Worm (Caenorhabditis elegans) whole organism, L3 larva: ENCODE measurements around the gene Y116F11B.2.

ENCODE experiments used
- aly-2 ChIP-seq: fragments of 150-350 bp; optimal IDR thresholded peaks from 2 replicates; lab custom pipeline; 2014; ENCODE audit warnings: missing biosample characterization, missing genetic modification characterization
- ama-1 ChIP-seq: fragments of 150-350 bp; optimal IDR thresholded peaks from 2 replicates; lab custom pipeline; 2018
- ceh-16 ChIP-seq: sonication (generic microtip); optimal IDR thresholded peaks from 2 replicates; lab custom pipeline; 2017; ENCODE audit warnings: missing biosample characterization, missing genetic modification characterization
- ceh-28 ChIP-seq: fragments of 150-350 bp; optimal IDR thresholded peaks from 2 replicates; lab custom pipeline; 2014; ENCODE audit warnings: missing biosample characterization, missing genetic modification reagents, missing genetic modification characterization
- ceh-82 ChIP-seq: fragments of 150-350 bp; optimal IDR thresholded peaks from 2 replicates; lab custom pipeline; 2014; ENCODE audit warnings: missing biosample characterization, missing genetic modification characterization
- daf-12 ChIP-seq: fragments of 150-350 bp; optimal IDR thresholded peaks from 2 replicates; lab custom pipeline; 2014; ENCODE audit warnings: missing biosample characterization, missing genetic modification reagents, missing genetic modification characterization
- egl-27 ChIP-seq: sonication (generic microtip); optimal IDR thresholded peaks from 4 replicates; lab custom pipeline; 2017; ENCODE audit warnings: missing biosample characterization, missing genetic modification reagents, missing genetic modification characterization
- elt-1 ChIP-seq: fragments of 150-350 bp; optimal IDR thresholded peaks from 2 replicates; lab custom pipeline; 2014; ENCODE audit warnings: missing biosample characterization, missing genetic modification characterization
- elt-2 ChIP-seq: sonication (generic microtip); optimal IDR thresholded peaks from 2 replicates; lab custom pipeline; 2016; ENCODE audit warnings: missing genetic modification reagents, mild to moderate bottlenecking, missing genetic modification characterization, missing compliant biosample characterization
- elt-3 ChIP-seq, 3 experiments: fragments of 150-350 bp in 1 of 3; sonication (generic microtip) in 2 of 3; optimal IDR thresholded peaks; 2 replicates in 2 of 3; 4 replicates in 1 of 3; lab custom pipeline; 2014 to 2017; ENCODE audit warnings: missing biosample characterization in 3 of 3, missing genetic modification characterization in 3 of 3
- eor-1 ChIP-seq, 2 experiments: fragments of 150-350 bp; optimal IDR thresholded peaks; 2 replicates each; lab custom pipeline; 2014 to 2018; ENCODE audit warnings: missing biosample characterization in 2 of 2, missing genetic modification characterization in 2 of 2
- fkh-10 ChIP-seq: sonication (generic microtip); optimal IDR thresholded peaks from 2 replicates; lab custom pipeline; 2017; ENCODE audit warnings: missing biosample characterization, missing genetic modification reagents, missing genetic modification characterization
- fos-1 ChIP-seq: fragments of 150-350 bp; optimal IDR thresholded peaks from 2 replicates; lab custom pipeline; 2014; ENCODE audit warnings: missing biosample characterization, missing genetic modification characterization
- jun-1 ChIP-seq: fragments of 150-350 bp; optimal IDR thresholded peaks from 2 replicates; lab custom pipeline; 2014; ENCODE audit warnings: missing biosample characterization, missing genetic modification reagents, missing genetic modification characterization
- lin-15B ChIP-seq: fragments of 150-350 bp; optimal IDR thresholded peaks from 2 replicates; lab custom pipeline; 2014; ENCODE audit warnings: missing biosample characterization, missing genetic modification characterization
- mml-1 ChIP-seq: fragments of 150-350 bp; sonication (generic microtip); optimal IDR thresholded peaks from 3 replicates; lab custom pipeline; 2014; ENCODE audit warnings: missing biosample characterization, missing genetic modification characterization
- nfya-1 ChIP-seq: sonication (generic microtip); optimal IDR thresholded peaks from 2 replicates; lab custom pipeline; 2017; ENCODE audit warnings: missing genetic modification characterization, mild to moderate bottlenecking, missing compliant biosample characterization, antibody characterized with exemption, moderate library complexity; ENCODE audit not compliant: insufficient read depth
- nhr-11 ChIP-seq: fragments of 150-350 bp; optimal IDR thresholded peaks from 2 replicates; lab custom pipeline; 2014; ENCODE audit warnings: missing biosample characterization, missing genetic modification characterization
- nhr-12 ChIP-seq: fragments of 150-350 bp; optimal IDR thresholded peaks from 2 replicates; lab custom pipeline; 2014; ENCODE audit warnings: missing biosample characterization, missing genetic modification characterization
- nhr-237 ChIP-seq: fragments of 150-350 bp; optimal IDR thresholded peaks from 2 replicates; lab custom pipeline; 2014; ENCODE audit warnings: missing biosample characterization, missing genetic modification characterization
- nhr-28 ChIP-seq: fragments of 150-350 bp; optimal IDR thresholded peaks from 2 replicates; lab custom pipeline; 2014; ENCODE audit warnings: missing biosample characterization, missing genetic modification characterization
- nhr-43 ChIP-seq: sonication (generic microtip); optimal IDR thresholded peaks from 2 replicates; lab custom pipeline; 2016; ENCODE audit warnings: mild to moderate bottlenecking, missing genetic modification characterization, missing compliant biosample characterization; ENCODE audit not compliant: poor library complexity, severe bottlenecking
- nhr-67 ChIP-seq: fragments of 150-350 bp; optimal IDR thresholded peaks from 2 replicates; lab custom pipeline; 2014; ENCODE audit warnings: missing biosample characterization, missing genetic modification characterization
- nhr-76 ChIP-seq: fragments of 150-350 bp; sonication (generic microtip); optimal IDR thresholded peaks from 5 replicates; lab custom pipeline; 2014; ENCODE audit warnings: missing biosample characterization, missing genetic modification characterization
- nhr-77 ChIP-seq: fragments of 150-350 bp; optimal IDR thresholded peaks from 2 replicates; lab custom pipeline; 2014; ENCODE audit warnings: missing biosample characterization, missing genetic modification characterization
- pqm-1 ChIP-seq: fragments of 150-350 bp; optimal IDR thresholded peaks from 2 replicates; lab custom pipeline; 2017; ENCODE audit warnings: missing biosample characterization, missing genetic modification characterization, inconsistent platforms
- sea-2 ChIP-seq: fragments of 150-350 bp; sonication (generic microtip); optimal IDR thresholded peaks from 4 replicates; lab custom pipeline; 2014; ENCODE audit warnings: missing biosample characterization, missing genetic modification reagents, missing genetic modification characterization
- snpc-4 ChIP-seq: fragments of 150-350 bp; optimal IDR thresholded peaks from 2 replicates; lab custom pipeline; 2014; ENCODE audit warnings: missing biosample characterization, missing genetic modification characterization
- tbx-2 ChIP-seq: sonication (generic microtip); optimal IDR thresholded peaks from 2 replicates; lab custom pipeline; 2016; ENCODE audit warnings: mild to moderate bottlenecking, missing genetic modification characterization, missing compliant biosample characterization
- unc-62 ChIP-seq: fragments of 150-350 bp; sonication (generic microtip); optimal IDR thresholded peaks from 4 replicates; lab custom pipeline; 2014; ENCODE audit warnings: missing biosample characterization, missing genetic modification reagents, missing genetic modification characterization
- ztf-11 ChIP-seq: fragments of 150-350 bp; optimal IDR thresholded peaks from 2 replicates; lab custom pipeline; 2014; ENCODE audit warnings: missing biosample characterization, missing genetic modification characterization
- ztf-4 ChIP-seq: fragments of 150-350 bp; optimal IDR thresholded peaks from 2 replicates; lab custom pipeline; 2014; ENCODE audit warnings: missing biosample characterization, missing genetic modification characterization

Gene Y116F11B.2

ce11 chrV:19783829-19784228 is 17.1 kb downstream of the Y116F11B.2 start, which contains the start of gene srt-45:
Gene srt-45 (plus strand): TSS chrV:19784129.
- TF ChIP-seq nhr-11 (tag; lab: Kevin White, UChicago) (no peak), lin-15B (tag; lab: Kevin White, UChicago) (no peak), egl-27 (no peak), ceh-16 (no peak), elt-2 (tag; lab: Kevin White, UChicago) (no peak), nhr-77 (tag; lab: Kevin White, UChicago) (no peak), ama-1 (lab: Kevin White, UChicago) (no peak), ceh-82 (tag; lab: Kevin White, UChicago) (no peak), ztf-4 (tag; lab: Kevin White, UChicago) (no peak), unc-62 (GFP tag; lab: Kevin White, UChicago) (no peak), fkh-10 (GFP tag; lab: Kevin White, UChicago) (no peak)

DNA sequence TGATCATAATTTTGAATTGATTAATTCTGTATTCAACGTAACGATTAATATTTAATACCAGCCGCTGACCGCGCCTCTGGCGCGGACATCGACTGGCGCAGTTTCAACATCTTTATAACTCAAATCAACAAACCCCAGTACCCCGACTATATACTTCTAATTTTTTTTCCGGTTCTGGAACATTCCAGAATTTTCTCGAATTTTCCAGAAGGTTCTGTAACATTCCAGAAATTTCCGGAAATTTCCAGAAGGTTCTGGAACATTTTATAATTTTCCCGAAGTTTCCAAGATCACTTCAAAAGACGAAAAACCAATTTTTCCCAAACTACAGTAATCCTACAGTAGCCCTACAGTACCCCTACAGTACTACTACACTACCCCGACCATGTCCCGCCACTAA is 21.7 kb downstream of the Y116F11B.2 start:
- TF ChIP-seq sea-2 (GFP tag; lab: Kevin White, UChicago) (no peak), fkh-10 (GFP tag; lab: Kevin White, UChicago) (no peak), unc-62 (GFP tag; lab: Kevin White, UChicago) (no peak), elt-1 (tag; lab: Kevin White, UChicago) (no peak), daf-12 (no peak), nhr-237 (tag; lab: Kevin White, UChicago) (no peak), nhr-76 (tag; lab: Kevin White, UChicago) (no peak), pqm-1 (tag; lab: Kevin White, UChicago) (no peak)

ce11 chrV:19778608-19779007 is 22.3 kb downstream of the Y116F11B.2 start, which contains the start of gene fbxa-194:
Gene fbxa-194 (minus strand): TSS chrV:19778708.
- TF ChIP-seq nhr-67 (tag; lab: Kevin White, UChicago), result no peak
- TF ChIP-seq eor-1 (tag; optimal IDR thresholded peaks at IDR 0.05; lab: Kevin White, UChicago), result no peak
- TF ChIP-seq aly-2 (tag; lab: Kevin White, UChicago), result no peak
- no peak for TF ChIP-seq elt-1 (tag; lab: Kevin White, UChicago)
- no peak for TF ChIP-seq nhr-77 (tag; lab: Kevin White, UChicago)
- TF ChIP-seq ceh-28, result no peak

DNA sequence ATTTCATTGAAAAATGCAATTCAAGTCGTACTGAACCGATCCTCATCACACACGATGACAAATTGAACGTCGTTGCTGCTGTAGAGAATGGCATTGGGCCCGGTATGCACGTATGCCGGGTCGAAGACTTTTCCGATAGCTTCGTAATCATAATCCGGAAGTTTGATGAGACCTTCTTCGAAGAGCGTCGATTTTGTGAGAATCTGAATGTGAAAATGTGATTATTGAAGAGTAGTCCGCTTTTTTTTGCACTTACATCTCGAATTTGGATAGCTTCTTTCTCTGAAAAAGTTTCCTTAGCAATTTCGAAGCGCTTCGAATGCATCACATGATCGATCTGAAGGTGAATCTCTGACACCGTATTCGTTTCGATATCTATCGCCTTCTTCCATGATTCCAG is 23.7 kb downstream of the Y116F11B.2 start, which contains the start of gene fbxa-118:
Gene fbxa-118, minus strand, starts transcription at position 101 of the 400 bp plus-strand sequence.
- TF ChIP-seq nhr-12 (tag; lab: Kevin White, UChicago) (no peak), tbx-2 (no peak), nfya-1 (tag; lab: Kevin White, UChicago) (no peak), ceh-82 (tag; lab: Kevin White, UChicago) (no peak), nhr-28 (tag; lab: Kevin White, UChicago) (no peak)

DNA sequence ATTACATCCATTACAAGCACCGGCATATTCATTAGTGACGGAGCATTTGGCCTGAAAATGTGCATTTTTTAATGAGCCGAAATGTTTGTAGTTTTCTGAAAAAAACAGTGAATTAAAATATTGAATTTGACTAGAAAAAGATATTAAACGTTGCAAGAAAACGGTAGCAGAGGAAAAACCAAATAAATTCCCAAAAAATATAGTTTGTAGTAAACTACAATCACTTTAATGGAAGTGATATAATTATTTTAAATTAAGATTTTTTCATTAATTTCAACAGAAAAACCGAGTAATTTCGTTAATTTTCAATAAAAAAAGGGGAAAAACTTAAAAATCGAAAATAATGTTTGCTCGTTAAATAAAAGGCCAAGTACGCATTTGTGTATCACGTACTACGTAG is 29.3 kb downstream of the Y116F11B.2 start, which contains the start of gene M162.15:
Gene M162.15, minus strand, starts transcription at position 101 of the 400 bp plus-strand sequence.
- TF ChIP-seq fos-1, result no peak
- no peak for TF ChIP-seq ceh-28

DNA sequence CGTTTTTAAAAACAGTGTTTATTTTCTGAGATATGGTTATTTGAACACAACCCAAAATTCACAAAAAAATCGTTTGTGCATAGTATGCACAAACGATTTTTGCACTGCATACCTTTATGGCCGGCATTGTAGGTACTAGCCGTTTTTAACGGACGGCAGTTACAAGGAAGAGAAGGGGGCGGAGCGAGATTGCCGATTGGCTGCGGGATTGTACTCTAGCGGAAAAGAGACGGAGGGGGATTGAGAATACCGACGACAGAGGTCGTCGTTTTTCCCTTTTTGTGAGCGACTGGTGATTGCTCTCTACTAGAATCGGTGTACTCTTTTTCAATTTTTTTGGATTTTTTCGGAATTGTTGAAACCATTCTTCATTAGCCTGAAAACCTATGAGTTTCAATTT is 33.2 kb downstream of the Y116F11B.2 start:
- TF ChIP-seq nhr-43 (no peak), nfya-1 (tag; lab: Kevin White, UChicago) (peak; percentile 62), snpc-4 (no peak), ceh-16 (no peak), jun-1 (tag; lab: Kevin White, UChicago) (no peak)

DNA sequence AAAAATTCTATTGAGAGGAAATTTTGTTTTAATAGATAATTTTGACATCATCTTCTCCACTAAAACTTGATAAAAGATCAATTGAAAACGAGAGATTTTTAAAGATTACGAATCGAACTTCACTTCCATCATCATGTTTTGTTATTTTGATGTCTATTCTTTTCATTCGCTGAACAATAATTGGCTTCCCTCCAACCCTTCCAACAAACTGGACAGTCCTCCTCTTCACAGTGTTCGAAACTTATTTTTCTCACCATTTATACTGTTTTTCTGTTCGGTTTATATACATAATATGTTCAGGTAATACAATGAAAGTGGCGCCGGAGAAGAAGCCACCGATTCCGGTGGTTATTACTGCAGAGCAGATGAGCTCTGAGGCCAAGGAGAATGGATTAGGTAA is 40.2 kb downstream of the Y116F11B.2 start, which contains the start of gene M162.5:
Gene M162.5, plus strand, starts transcription at position 301 of the 400 bp plus-strand sequence.
- TF ChIP-seq jun-1 (tag; lab: Kevin White, UChicago), result no peak
- no peak for TF ChIP-seq lin-15B (tag; lab: Kevin White, UChicago)
- no peak for TF ChIP-seq aly-2 (tag; lab: Kevin White, UChicago)
- TF ChIP-seq ztf-4 (tag; lab: Kevin White, UChicago), result no peak
- no peak for TF ChIP-seq egl-27
- no peak for TF ChIP-seq elt-3 (tag; optimal IDR thresholded peaks at IDR 0.05; lab: Kevin White, UChicago)
- TF ChIP-seq nfya-1 (tag; lab: Kevin White, UChicago), result no peak
- no peak for TF ChIP-seq elt-2 (tag; lab: Kevin White, UChicago)
- TF ChIP-seq mml-1, result no peak
- TF ChIP-seq ztf-11, result no peak
